Fruit fly (Drosophila melanogaster): ENCODE results near the gene ppk27.

ppk27 gene

DNA sequence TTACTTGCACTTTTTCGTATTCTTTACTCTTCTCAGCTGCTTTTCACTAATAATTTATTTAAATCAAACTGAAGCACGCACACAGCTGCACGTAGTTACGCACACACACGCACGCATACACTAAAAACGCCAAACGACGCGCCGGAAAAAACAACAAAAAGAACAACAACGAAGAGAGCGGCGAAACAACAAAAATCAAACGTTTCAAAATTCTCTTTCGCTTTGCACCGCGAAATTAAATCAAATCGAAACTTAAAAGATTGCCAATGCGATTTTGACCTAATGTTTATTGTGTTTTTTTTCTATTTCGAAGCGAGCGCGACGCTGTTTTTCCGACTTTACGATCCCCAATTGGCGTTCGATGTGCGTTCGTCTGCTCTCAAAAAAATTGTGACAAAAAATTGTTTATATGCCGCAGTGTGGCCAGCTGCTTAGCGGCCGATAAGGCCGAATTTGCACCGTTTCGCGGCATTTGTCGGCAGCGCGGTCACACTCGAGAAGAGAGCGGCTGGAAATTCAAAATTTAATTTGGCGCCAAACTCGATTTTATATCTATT is 32.7 kb upstream of the ppk27 start (continued):
- TF ChIP-seq Dek (tag; optimal IDR thresholded peaks at IDR 0.05) (peak; percentile 10), CG14710 (tag; optimal IDR thresholded peaks at IDR 0.05) (peak; percentile 21), tna (GFP tag; IDR thresholded peaks at IDR 0.05; ENCODE audit: partially characterized antibody) (peak; percentile 10; the same call in 1 of the 2 replicates), ssp (GFP tag; IDR thresholded peaks at IDR 0.05) (no peak), CG30020 (tag; optimal IDR thresholded peaks at IDR 0.05) (peak; percentile 6), Nf-YB (GFP tag; optimal IDR thresholded peaks at IDR 0.05) (peak; percentile 22), chm (GFP tag; IDR thresholded peaks at IDR 0.05) (peak; percentile 68), Abd-B (GFP tag; optimal IDR thresholded peaks at IDR 0.05) (peak; percentile 29), bbx (GFP tag; IDR thresholded peaks at IDR 0.05; ENCODE audit: partially characterized antibody) (peak; percentile 52; the same call in 1 of the 2 replicates), Ptx1 (GFP tag; IDR thresholded peaks at IDR 0.05) (no peak), CG15269 (tag; optimal IDR thresholded peaks at IDR 0.05) (no peak), CG3163 (GFP tag; optimal IDR thresholded peaks at IDR 0.05) (peak; percentile 52), unpg (GFP tag; optimal IDR thresholded peaks at IDR 0.05) (peak; percentile 31), CG6791 (GFP tag; IDR thresholded peaks at IDR 0.05; ENCODE audit: partially characterized antibody) (0 out of 3 replicates have a peak, but pooled peaks have one; percentile 5), nom (GFP tag; optimal IDR thresholded peaks at IDR 0.05) (peak; percentile 64), Ets97D (GFP tag; optimal IDR thresholded peaks at IDR 0.05) (peak; percentile 70), CG9797 (GFP tag; optimal IDR thresholded peaks at IDR 0.05) (peak; percentile 88), ato (GFP tag; IDR thresholded peaks at IDR 0.05; ENCODE audit: partially characterized antibody) (peak; percentile 36; the same call in 1 of the 2 replicates), grn (GFP tag; optimal IDR thresholded peaks at IDR 0.05) (peak; percentile 27), CG13424 (tag; optimal IDR thresholded peaks at IDR 0.05) (peak; percentile 17), Eip74EF (GFP tag; optimal IDR thresholded peaks at IDR 0.05) (peak in 1 of 2 experiments; percentile 14), kah (GFP tag; optimal IDR thresholded peaks at IDR 0.05) (peak; percentile 21), NFAT (GFP tag; IDR thresholded peaks at IDR 0.05) (no peak), Dip3 (GFP tag; optimal IDR thresholded peaks at IDR 0.05) (peak; percentile 1), CG13296 (GFP tag; optimal IDR thresholded peaks at IDR 0.05) (peak; percentile 51), Hmr (GFP tag; optimal IDR thresholded peaks at IDR 0.05) (peak; percentile 66), HLHmδ (GFP tag; optimal IDR thresholded peaks at IDR 0.05) (peak; percentile 62), Mad (GFP tag; optimal IDR thresholded peaks at IDR 0.05) (no peak), HmgD (GFP tag; optimal IDR thresholded peaks at IDR 0.05) (peak; percentile 15), pzg (GFP tag; optimal IDR thresholded peaks at IDR 0.05) (peak; percentile 78), bsh (GFP tag; optimal IDR thresholded peaks at IDR 0.05) (peak in 1 of 2 experiments; percentile 53), bcd (GFP tag; optimal IDR thresholded peaks at IDR 0.05) (no peak), CG9727 (GFP tag; optimal IDR thresholded peaks at IDR 0.05) (peak; percentile 36), CG4617 (GFP tag; optimal IDR thresholded peaks at IDR 0.05; ENCODE audit: borderline replicate concordance) (peak; percentile 19), Six4 (GFP tag; optimal IDR thresholded peaks at IDR 0.05) (no peak), ATbp (GFP tag; optimal IDR thresholded peaks at IDR 0.05) (peak; percentile 8), CG10959 (GFP tag; IDR thresholded peaks at IDR 0.05) (no peak), NfI (GFP tag; optimal IDR thresholded peaks at IDR 0.05) (peak; percentile 27), CG32767 (GFP tag; IDR thresholded peaks at IDR 0.05) (no peak), MESR4 (GFP tag; optimal IDR thresholded peaks at IDR 0.05) (peak; percentile 47), zfh2 (GFP tag; optimal IDR thresholded peaks at IDR 0.05) (no peak), peb (GFP tag; IDR thresholded peaks at IDR 0.05) (no peak), CG8924 (tag; optimal IDR thresholded peaks at IDR 0.05) (peak; percentile 92), insv (GFP tag; optimal IDR thresholded peaks at IDR 0.05) (peak in 1 of 2 experiments; percentile 61), CG2712 (tag; optimal IDR thresholded peaks at IDR 0.05) (peak; percentile 32), Rfx (GFP tag; IDR thresholded peaks at IDR 0.05) (peak; percentile 41; the same call in 1 of the 2 replicates), Stat92E (GFP tag; optimal IDR thresholded peaks at IDR 0.05) (peak in 1 of 3 experiments; percentile 7), fu2 (GFP tag; optimal IDR thresholded peaks at IDR 0.05) (no peak)
